Worm (Caenorhabditis elegans) whole organism, L3 larva: ENCODE measurements around the gene Y54G2A.50.
"Not testable (repeated sequence)": the region's sequence is repeated elsewhere in the genome, so short reads cannot be mapped to it uniquely, and the experiment has no call there.

Experiments used
- aly-2 ChIP-seq: fragments of 150-350 bp; optimal IDR thresholded peaks from 2 replicates; lab custom pipeline; 2014; ENCODE audit warnings: missing biosample characterization, missing genetic modification characterization
- ama-1 ChIP-seq: fragments of 150-350 bp; optimal IDR thresholded peaks from 2 replicates; lab custom pipeline; 2018
- ceh-28 ChIP-seq: fragments of 150-350 bp; optimal IDR thresholded peaks from 2 replicates; lab custom pipeline; 2014; ENCODE audit warnings: missing biosample characterization, missing genetic modification reagents, missing genetic modification characterization
- ceh-9 ChIP-seq: sonication (generic microtip); optimal IDR thresholded peaks from 2 replicates; lab custom pipeline; 2018; ENCODE audit warnings: missing biosample characterization, missing genetic modification characterization
- daf-12 ChIP-seq: fragments of 150-350 bp; optimal IDR thresholded peaks from 2 replicates; lab custom pipeline; 2014; ENCODE audit warnings: missing biosample characterization, missing genetic modification reagents, missing genetic modification characterization
- egl-5 ChIP-seq: fragments of 150-350 bp; optimal IDR thresholded peaks from 2 replicates; lab custom pipeline; 2017; ENCODE audit warnings: missing biosample characterization, missing genetic modification reagents, missing genetic modification characterization, inconsistent platforms
- elt-2 ChIP-seq: sonication (generic microtip); optimal IDR thresholded peaks from 2 replicates; lab custom pipeline; 2016; ENCODE audit warnings: missing genetic modification reagents, mild to moderate bottlenecking, missing genetic modification characterization, missing compliant biosample characterization
- elt-3 ChIP-seq, 3 experiments: fragments of 150-350 bp in 1 of 3; sonication (generic microtip) in 2 of 3; optimal IDR thresholded peaks; 2 replicates in 2 of 3; 4 replicates in 1 of 3; lab custom pipeline; 2014 to 2017; ENCODE audit warnings: missing biosample characterization in 3 of 3, missing genetic modification characterization in 3 of 3
- eor-1 ChIP-seq, 2 experiments: fragments of 150-350 bp; optimal IDR thresholded peaks; 2 replicates each; lab custom pipeline; 2014 to 2018; ENCODE audit warnings: missing biosample characterization in 2 of 2, missing genetic modification characterization in 2 of 2
- fkh-10 ChIP-seq: sonication (generic microtip); optimal IDR thresholded peaks from 2 replicates; lab custom pipeline; 2017; ENCODE audit warnings: missing biosample characterization, missing genetic modification reagents, missing genetic modification characterization
- fkh-2 ChIP-seq: fragments of 150-350 bp; optimal IDR thresholded peaks from 2 replicates; lab custom pipeline; 2014; ENCODE audit warnings: missing biosample characterization, missing genetic modification reagents, missing genetic modification characterization
- fos-1 ChIP-seq: fragments of 150-350 bp; optimal IDR thresholded peaks from 2 replicates; lab custom pipeline; 2014; ENCODE audit warnings: missing biosample characterization, missing genetic modification characterization
- lin-39 ChIP-seq: fragments of 150-350 bp; optimal IDR thresholded peaks from 2 replicates; lab custom pipeline; 2018; ENCODE audit warnings: missing biosample characterization, missing genetic modification reagents, missing genetic modification characterization
- nfya-1 ChIP-seq: sonication (generic microtip); optimal IDR thresholded peaks from 2 replicates; lab custom pipeline; 2017; ENCODE audit warnings: missing genetic modification characterization, mild to moderate bottlenecking, missing compliant biosample characterization, antibody characterized with exemption, moderate library complexity; ENCODE audit not compliant: insufficient read depth
- nhr-11 ChIP-seq: fragments of 150-350 bp; optimal IDR thresholded peaks from 2 replicates; lab custom pipeline; 2014; ENCODE audit warnings: missing biosample characterization, missing genetic modification characterization
- nhr-12 ChIP-seq: fragments of 150-350 bp; optimal IDR thresholded peaks from 2 replicates; lab custom pipeline; 2014; ENCODE audit warnings: missing biosample characterization, missing genetic modification characterization
- nhr-23 ChIP-seq: fragments of 150-350 bp; optimal IDR thresholded peaks from 2 replicates; lab custom pipeline; 2014; ENCODE audit warnings: missing biosample characterization, missing genetic modification reagents, missing genetic modification characterization
- nhr-237 ChIP-seq: fragments of 150-350 bp; optimal IDR thresholded peaks from 2 replicates; lab custom pipeline; 2014; ENCODE audit warnings: missing biosample characterization, missing genetic modification characterization
- nhr-25 ChIP-seq: sonication (generic microtip); optimal IDR thresholded peaks from 2 replicates; lab custom pipeline; 2017; ENCODE audit warnings: missing biosample characterization, missing genetic modification characterization
- nhr-76 ChIP-seq: fragments of 150-350 bp; sonication (generic microtip); optimal IDR thresholded peaks from 5 replicates; lab custom pipeline; 2014; ENCODE audit warnings: missing biosample characterization, missing genetic modification characterization
- nhr-77 ChIP-seq: fragments of 150-350 bp; optimal IDR thresholded peaks from 2 replicates; lab custom pipeline; 2014; ENCODE audit warnings: missing biosample characterization, missing genetic modification characterization
- pha-4 ChIP-seq: fragments of 150-350 bp; optimal IDR thresholded peaks from 2 replicates; lab custom pipeline; 2014; ENCODE audit warnings: missing biosample characterization, missing genetic modification reagents, missing genetic modification characterization
- unc-39 ChIP-seq: sonication (generic microtip); optimal IDR thresholded peaks from 4 replicates; lab custom pipeline; 2017; ENCODE audit warnings: missing biosample characterization, missing genetic modification characterization
- unc-62 ChIP-seq: fragments of 150-350 bp; sonication (generic microtip); optimal IDR thresholded peaks from 4 replicates; lab custom pipeline; 2014; ENCODE audit warnings: missing biosample characterization, missing genetic modification reagents, missing genetic modification characterization
- ztf-11 ChIP-seq: fragments of 150-350 bp; optimal IDR thresholded peaks from 2 replicates; lab custom pipeline; 2014; ENCODE audit warnings: missing biosample characterization, missing genetic modification characterization

The Y54G2A.50 gene

ce11 chrIV:2890401-2890952, 27.4 kb upstream of the Y54G2A.50 start, which contains the start of the genes nprt-1 and dib-1 (continued):
- TF ChIP-seq nfya-1 (tag; lab: Kevin White, UChicago) (peak; percentile 73), daf-12 (tag; lab: Kevin White, UChicago) (no peak), eor-1 (tag; optimal IDR thresholded peaks at IDR 0.05; lab: Kevin White, UChicago) (no peak), nhr-25 (peak; percentile 16), nhr-77 (tag; lab: Kevin White, UChicago) (no peak), ceh-28 (no peak)

- TF ChIP-seq fkh-10 (GFP tag; lab: Kevin White, UChicago) (no peak), elt-3 (tag; optimal IDR thresholded peaks at IDR 0.05; lab: Kevin White, UChicago) (no peak), nhr-12 (tag; lab: Kevin White, UChicago) (no peak), egl-5 (tag; lab: Kevin White, UChicago) (no peak), ztf-11 (tag; lab: Kevin White, UChicago) (no peak), nhr-25 (no peak), nhr-77 (tag; lab: Kevin White, UChicago) (no peak)
Measured at ce11 chrIV:2891535-2892233, 26.1 kb upstream of the Y54G2A.50 start.

ce11 chrIV:2892395-2892786, 25.4 kb upstream of the Y54G2A.50 start, which contains the start of gene Y54G2A.18:
Y54G2A.18 (minus strand) TSS chrIV:2892495.
- peak; percentile 35 for TF ChIP-seq pha-4 (tag; lab: Kevin White, UChicago)
- TF ChIP-seq elt-2 (tag; lab: Kevin White, UChicago), result peak; percentile 35
- TF ChIP-seq ceh-28, result peak; percentile 28
- TF ChIP-seq lin-39 (tag; lab: Kevin White, UChicago), result no peak

- TF ChIP-seq unc-62 (GFP tag; lab: Kevin White, UChicago) (no peak), nhr-237 (tag; lab: Kevin White, UChicago) (no peak), nhr-12 (tag; lab: Kevin White, UChicago) (no peak), nhr-11 (tag; lab: Kevin White, UChicago) (no peak), aly-2 (tag; lab: Kevin White, UChicago) (no peak), fos-1 (tag; lab: Kevin White, UChicago) (no peak), fkh-2 (tag; lab: Kevin White, UChicago) (no peak), lin-39 (tag; lab: Kevin White, UChicago) (no peak), nhr-25 (peak; percentile 10), nhr-23 (tag; lab: Kevin White, UChicago) (peak; percentile 53), nhr-76 (tag; lab: Kevin White, UChicago) (no peak), ceh-9 (tag; lab: Kevin White, UChicago) (no peak), eor-1 (tag; optimal IDR thresholded peaks at IDR 0.05; lab: Kevin White, UChicago) (no peak), unc-39 (tag; lab: Kevin White, UChicago) (no peak)
Measured at ce11 chrIV:2892787-2893485, 24.9 kb upstream of the Y54G2A.50 start.

- TF ChIP-seq nhr-25, result no peak
- TF ChIP-seq, all 47 proteins: peak for 0
Measured at ce11 chrIV:2893486-2893842, 24.4 kb upstream of the Y54G2A.50 start.

- not testable (repeated sequence) for TF ChIP-seq aly-2 (tag; lab: Kevin White, UChicago); ama-1; ceh-9 (tag; lab: Kevin White, UChicago)
- TF ChIP-seq, all 47 proteins: peak for 0; not testable (repeated sequence) for 47
Measured at ce11 chrIV:2894630-2895029, 23.2 kb upstream of the Y54G2A.50 start, which contains the start of gene Y54G2A.19. Y54G2A.19 (minus strand) TSS chrIV:2894730.
